Fruit fly (Drosophila melanogaster) whole organism, embryonic: ENCODE data around the gene CG3815.

ENCODE experiments used
- Abd-B ChIP-seq: fragments of 200-800 bp; sonication (Bioruptor generic); optimal IDR thresholded peaks from 2 replicates; lab custom pipeline; 2018; ENCODE audit warnings: missing biosample characterization, mild to moderate bottlenecking, missing genetic modification characterization, moderate library complexity
- Adf1 ChIP-seq: fragments of 200-800 bp; sonication (Bioruptor generic); IDR thresholded peaks from 2 replicates; pipeline ENCODE4 v1.3.6; 2022; ENCODE audit warnings: missing biosample characterization, missing genetic modification characterization
- CG10274 ChIP-seq: fragments of 200-800 bp; sonication (Bioruptor generic); optimal IDR thresholded peaks from 3 replicates; lab custom pipeline; 2017; ENCODE audit warnings: missing biosample characterization, mild to moderate bottlenecking, missing genetic modification characterization
- CG13424 ChIP-seq: fragments of 200-800 bp; sonication (Bioruptor generic); optimal IDR thresholded peaks from 2 replicates; lab custom pipeline; 2019; ENCODE audit warnings: missing biosample characterization, mild to moderate bottlenecking, missing genetic modification characterization, moderate library complexity
- CG14050 ChIP-seq: fragments of 200-800 bp; sonication (Bioruptor generic); IDR thresholded peaks from 3 replicates; pipeline ENCODE4 v1.3.6; 2022; ENCODE audit warnings: missing biosample characterization, missing genetic modification characterization
- CG14860 ChIP-seq: fragments of 200-800 bp; sonication (Bioruptor generic); IDR thresholded peaks from 3 replicates; pipeline ENCODE4 v1.3.6; 2022; ENCODE audit warnings: missing biosample characterization, missing genetic modification characterization; ENCODE audit not compliant: partially characterized antibody
- CG15479 ChIP-seq: fragments of 200-800 bp; sonication (Bioruptor generic); optimal IDR thresholded peaks from 3 replicates; lab custom pipeline; 2019; ENCODE audit warnings: missing biosample characterization, mild to moderate bottlenecking, missing genetic modification characterization, moderate library complexity
- CG1602 ChIP-seq: fragments of 200-800 bp; sonication (Bioruptor generic); optimal IDR thresholded peaks from 3 replicates; lab custom pipeline; 2016; ENCODE audit warnings: missing biosample characterization, missing genetic modification characterization
- CG17612 ChIP-seq: fragments of 200-800 bp; sonication (Bioruptor generic); IDR thresholded peaks from 2 replicates; pipeline ENCODE4 v1.3.6; 2022; ENCODE audit warnings: missing biosample characterization, missing genetic modification characterization
- CG2199 ChIP-seq: fragments of 200-800 bp; sonication (Bioruptor generic); IDR thresholded peaks from 3 replicates; pipeline ENCODE4 v1.3.6; 2022; ENCODE audit warnings: missing biosample characterization, missing genetic modification characterization
- CG31224 ChIP-seq: fragments of 200-800 bp; sonication (Bioruptor generic); IDR thresholded peaks from 2 replicates; pipeline ENCODE4 v1.3.6; 2022; ENCODE audit warnings: missing biosample characterization, missing genetic modification characterization
- CG3838 ChIP-seq: fragments of 200-800 bp; sonication (Bioruptor generic); optimal IDR thresholded peaks from 3 replicates; lab custom pipeline; 2016; ENCODE audit warnings: missing biosample characterization, missing genetic modification characterization
- CG4282 ChIP-seq: fragments of 200-800 bp; sonication (Bioruptor generic); optimal IDR thresholded peaks from 2 replicates; lab custom pipeline; 2016; ENCODE audit warnings: missing biosample characterization, missing genetic modification characterization
- CG8089 ChIP-seq: fragments of 200-800 bp; sonication (Bioruptor generic); optimal IDR thresholded peaks from 3 replicates; lab custom pipeline; 2016; ENCODE audit warnings: missing biosample characterization, missing genetic modification characterization
- Camta ChIP-seq: fragments of 200-800 bp; sonication (Bioruptor generic); optimal IDR thresholded peaks from 2 replicates; lab custom pipeline; 2016; ENCODE audit warnings: missing biosample characterization, missing genetic modification characterization
- CoRest ChIP-seq: fragments of 200-800 bp; sonication (Bioruptor generic); optimal IDR thresholded peaks from 3 replicates; lab custom pipeline; 2018; ENCODE audit warnings: missing biosample characterization, mild to moderate bottlenecking, missing genetic modification characterization, moderate library complexity
- Dad ChIP-seq: fragments of 200-800 bp; sonication (Bioruptor generic); optimal IDR thresholded peaks from 3 replicates; lab custom pipeline; 2016; ENCODE audit warnings: missing biosample characterization, missing genetic modification characterization
- Dbx ChIP-seq: fragments of 200-800 bp; sonication (Bioruptor generic); IDR thresholded peaks from 3 replicates; pipeline ENCODE4 v1.3.6; 2022; ENCODE audit warnings: missing biosample characterization, missing genetic modification characterization
- Deaf1 ChIP-seq: fragments of 200-800 bp; optimal IDR thresholded peaks from 3 replicates; lab custom pipeline; 2019; ENCODE audit warnings: missing biosample characterization, mild to moderate bottlenecking, missing genetic modification characterization, moderate library complexity
- E2f1 ChIP-seq: fragments of 200-800 bp; sonication (Bioruptor generic); IDR thresholded peaks from 2 replicates; pipeline ENCODE4 v1.3.6; 2022; ENCODE audit warnings: missing biosample characterization, missing genetic modification characterization
- Fer1 ChIP-seq: fragments of 200-800 bp; sonication (Bioruptor generic); optimal IDR thresholded peaks from 2 replicates; lab custom pipeline; 2017; ENCODE audit warnings: missing biosample characterization, mild to moderate bottlenecking, missing genetic modification characterization
- H15 ChIP-seq: fragments of 200-800 bp; sonication (Bioruptor generic); IDR thresholded peaks from 3 replicates; pipeline ENCODE4 v1.3.6; 2022; ENCODE audit warnings: missing biosample characterization, missing genetic modification characterization
- Kr ChIP-seq: fragments of 200-800 bp; sonication (Bioruptor generic); optimal IDR thresholded peaks from 2 replicates; lab custom pipeline; 2017; ENCODE audit warnings: missing biosample characterization, mild to moderate bottlenecking, missing genetic modification characterization
- Oli ChIP-seq: fragments of 200-800 bp; sonication (Bioruptor generic); optimal IDR thresholded peaks from 2 replicates; lab custom pipeline; 2018; ENCODE audit warnings: missing biosample characterization, mild to moderate bottlenecking, missing genetic modification characterization, moderate library complexity
- Sox100B ChIP-seq: fragments of 200-800 bp; sonication (Bioruptor generic); optimal IDR thresholded peaks from 3 replicates; lab custom pipeline; 2018; ENCODE audit warnings: missing biosample characterization, mild to moderate bottlenecking, missing genetic modification characterization
- Sry-β ChIP-seq: fragments of 200-800 bp; sonication (Bioruptor generic); optimal IDR thresholded peaks from 2 replicates; lab custom pipeline; 2018; ENCODE audit warnings: missing biosample characterization, mild to moderate bottlenecking, missing genetic modification characterization, moderate library complexity
- ab ChIP-seq: fragments of 200-800 bp; sonication (Bioruptor generic); optimal IDR thresholded peaks from 2 replicates; lab custom pipeline; 2016; ENCODE audit warnings: missing biosample characterization, missing genetic modification characterization
- aop ChIP-seq: fragments of 200-800 bp; sonication (Bioruptor generic); IDR thresholded peaks from 2 replicates; pipeline ENCODE4 v1.3.6; 2022; ENCODE audit warnings: missing biosample characterization, missing genetic modification characterization
- ara ChIP-seq: fragments of 200-800 bp; sonication (Bioruptor generic); IDR thresholded peaks from 2 replicates; pipeline ENCODE4 v1.3.6; 2022; ENCODE audit warnings: missing biosample characterization, missing genetic modification characterization
- caup ChIP-seq: fragments of 200-800 bp; sonication (Bioruptor generic); optimal IDR thresholded peaks from 3 replicates; lab custom pipeline; 2017; ENCODE audit warnings: missing biosample characterization, mild to moderate bottlenecking, missing genetic modification characterization, moderate library complexity; ENCODE audit not compliant: severe bottlenecking
- chinmo ChIP-seq: fragments of 200-800 bp; sonication (Bioruptor generic); IDR thresholded peaks from 4 replicates; pipeline ENCODE4 v1.3.6; 2022; ENCODE audit warnings: missing biosample characterization, missing genetic modification characterization; ENCODE audit not compliant: partially characterized antibody
- disco-r ChIP-seq: fragments of 200-800 bp; sonication (Bioruptor generic); optimal IDR thresholded peaks from 2 replicates; lab custom pipeline; 2016; ENCODE audit warnings: missing biosample characterization, missing genetic modification characterization
- dmrt11E ChIP-seq: fragments of 200-800 bp; sonication (Bioruptor generic); optimal IDR thresholded peaks from 3 replicates; lab custom pipeline; 2018; ENCODE audit warnings: missing biosample characterization, mild to moderate bottlenecking, missing genetic modification characterization, moderate library complexity
- fd64A ChIP-seq: fragments of 200-800 bp; sonication (Bioruptor generic); optimal IDR thresholded peaks from 3 replicates; lab custom pipeline; 2018; ENCODE audit warnings: missing biosample characterization, mild to moderate bottlenecking, missing genetic modification characterization
- gfzf ChIP-seq: fragments of 200-800 bp; sonication (Bioruptor generic); optimal IDR thresholded peaks from 2 replicates; lab custom pipeline; 2016; ENCODE audit warnings: missing biosample characterization, mild to moderate bottlenecking, missing genetic modification characterization, moderate library complexity
- grn ChIP-seq: fragments of 200-800 bp; sonication (Bioruptor generic); optimal IDR thresholded peaks from 3 replicates; lab custom pipeline; 2017; ENCODE audit warnings: missing biosample characterization, missing genetic modification characterization
- gro ChIP-seq: fragments of 200-800 bp; sonication (Bioruptor generic); optimal IDR thresholded peaks from 2 replicates; lab custom pipeline; 2016; ENCODE audit warnings: missing biosample characterization, missing genetic modification characterization
- gsb ChIP-seq: fragments of 200-800 bp; sonication (Bioruptor generic); IDR thresholded peaks from 2 replicates; pipeline ENCODE4 v1.3.6; 2022; ENCODE audit warnings: missing biosample characterization, missing genetic modification characterization
- her ChIP-seq: fragments of 200-800 bp; sonication (Bioruptor generic); optimal IDR thresholded peaks from 2 replicates; lab custom pipeline; 2016; ENCODE audit warnings: missing biosample characterization, missing genetic modification characterization
- inv ChIP-seq: fragments of 200-800 bp; sonication (Bioruptor generic); IDR thresholded peaks from 2 replicates; pipeline ENCODE4 v1.3.6; 2022; ENCODE audit warnings: missing biosample characterization, missing genetic modification characterization; ENCODE audit not compliant: partially characterized antibody
- knrl ChIP-seq: fragments of 200-800 bp; sonication (Bioruptor generic); IDR thresholded peaks from 3 replicates; pipeline ENCODE4 v1.3.6; 2022; ENCODE audit warnings: missing biosample characterization, missing genetic modification characterization; ENCODE audit not compliant: partially characterized antibody
- lbe ChIP-seq: fragments of 200-800 bp; sonication (Bioruptor generic); optimal IDR thresholded peaks from 2 replicates; lab custom pipeline; 2016; ENCODE audit warnings: missing biosample characterization, mild to moderate bottlenecking, missing genetic modification characterization
- luna ChIP-seq: fragments of 200-800 bp; sonication (Bioruptor generic); optimal IDR thresholded peaks from 2 replicates; lab custom pipeline; 2016; ENCODE audit warnings: missing biosample characterization, missing genetic modification characterization
- maf-S ChIP-seq: fragments of 200-800 bp; sonication (Bioruptor generic); optimal IDR thresholded peaks from 2 replicates; lab custom pipeline; 2016; ENCODE audit warnings: missing biosample characterization, missing genetic modification characterization
- nmo ChIP-seq: fragments of 200-800 bp; sonication (Bioruptor generic); optimal IDR thresholded peaks from 2 replicates; lab custom pipeline; 2018; ENCODE audit warnings: missing biosample characterization, mild to moderate bottlenecking, missing genetic modification characterization, moderate library complexity
- psq ChIP-seq: fragments of 200-800 bp; sonication (Bioruptor generic); optimal IDR thresholded peaks from 2 replicates; lab custom pipeline; 2017; ENCODE audit warnings: missing biosample characterization, missing genetic modification characterization
- sc ChIP-seq, 3 experiments: fragments of >200 bp in 2 of 3; fragments of 200-800 bp in 1 of 3; sonication (Bioruptor generic) in 1 of 3; optimal IDR thresholded peaks; 2 replicates in 2 of 3; 3 replicates in 1 of 3; lab custom pipeline; 2017; ENCODE audit warnings: mild to moderate bottlenecking in 1 of 3, missing biosample characterization in 1 of 3, missing genetic modification characterization in 1 of 3, missing genetic modification reagents in 1 of 3
- tio ChIP-seq: fragments of 200-800 bp; sonication (Bioruptor generic); optimal IDR thresholded peaks from 2 replicates; lab custom pipeline; 2017; ENCODE audit warnings: missing biosample characterization, missing genetic modification characterization, inconsistent platforms
- wek ChIP-seq: fragments of 200-800 bp; sonication (Bioruptor generic); optimal IDR thresholded peaks from 3 replicates; lab custom pipeline; 2018; ENCODE audit warnings: missing biosample characterization, mild to moderate bottlenecking, missing genetic modification characterization, moderate library complexity

CG3815 gene

DNA sequence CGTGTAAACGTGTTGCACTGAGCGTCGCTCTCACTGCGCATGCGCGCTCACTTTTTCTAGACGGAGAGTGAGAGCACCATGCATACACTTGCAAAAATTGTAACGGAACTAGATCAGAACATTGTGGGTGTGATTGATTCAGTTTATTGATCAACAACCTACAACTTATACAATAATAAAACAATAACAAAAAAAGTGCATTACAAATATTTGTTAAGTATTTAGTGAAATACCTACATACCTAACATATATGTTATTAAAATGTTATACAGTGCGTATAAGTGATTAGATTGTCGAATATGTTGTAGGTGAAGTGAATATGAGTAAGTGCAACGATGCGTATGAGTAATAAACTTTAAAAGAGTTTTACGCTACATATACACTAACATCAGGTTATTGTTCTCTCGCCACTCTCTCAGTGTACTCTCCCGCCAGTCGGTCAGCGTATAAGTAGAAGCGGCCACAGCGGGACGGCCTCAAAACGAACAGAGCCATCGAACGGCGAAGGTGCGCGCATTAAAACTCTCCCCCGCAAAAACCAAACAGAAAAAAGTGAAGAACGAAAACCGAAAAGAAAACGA, 35.3 kb downstream of the CG3815 start, which contains the start of gene CG42240 (continued):
- no peak for TF ChIP-seq gfzf (GFP tag; lab: Kevin White, UChicago)
- TF ChIP-seq Deaf1 (tag; lab: Kevin White, UChicago), result peak; percentile 75
- TF ChIP-seq CoRest, result peak; percentile 95
- peak; percentile 96 for TF ChIP-seq nmo
- TF ChIP-seq Sox100B (GFP tag; lab: Kevin White, UChicago), result peak; percentile 97
- peak; percentile 61 for TF ChIP-seq disco-r
- peak; percentile 71; the same call in 2 of the 3 replicates for TF ChIP-seq H15 (GFP tag; lab: Robert Waterston, UW)
- TF ChIP-seq CG10274, result peak; percentile 86
- TF ChIP-seq E2f1 (GFP tag; lab: Robert Waterston, UW), result peak; percentile 76
- peak; percentile 54; the same call in 1 of the 2 replicates for TF ChIP-seq ara (GFP tag; lab: Robert Waterston, UW)
- peak; percentile 57 for TF ChIP-seq CG8089 (GFP tag; lab: Kevin White, UChicago)
- no peak for TF ChIP-seq CG15479 (GFP tag; lab: Kevin White, UChicago)
- peak; percentile 68 for TF ChIP-seq wek (GFP tag; lab: Kevin White, UChicago)
- TF ChIP-seq CG31224, result peak; percentile 40; the same call in 1 of the 2 replicates
- TF ChIP-seq luna (GFP tag; lab: Kevin White, UChicago), result no peak
- TF ChIP-seq Adf1 (GFP tag; lab: Robert Waterston, UW), result peak; percentile 21; the same call in 1 of the 2 replicates
- peak; percentile 95 for TF ChIP-seq Oli
- 0 out of 3 replicates have a peak, but pooled peaks have one; percentile 33 for TF ChIP-seq Dbx (GFP tag; lab: Robert Waterston, UW)
- TF ChIP-seq CG3838 (GFP tag; lab: Kevin White, UChicago), result peak; percentile 52
- TF ChIP-seq CG17612 (GFP tag; lab: Robert Waterston, UW), result no peak
- 0 out of 2 replicates have a peak, but pooled peaks have one; percentile 61 for TF ChIP-seq gsb (GFP tag; lab: Robert Waterston, UW)
- peak; percentile 95 for TF ChIP-seq CG13424 (tag; lab: Kevin White, UChicago)
- TF ChIP-seq Abd-B, result peak; percentile 81
- TF ChIP-seq lbe, result peak; percentile 81
- TF ChIP-seq grn (GFP tag; lab: Kevin White, UChicago), result no peak
- TF ChIP-seq dmrt11E (tag; lab: Kevin White, UChicago), result peak; percentile 72
- TF ChIP-seq maf-S (GFP tag; lab: Kevin White, UChicago), result peak; percentile 77
- TF ChIP-seq CG4282 (GFP tag; lab: Kevin White, UChicago), result no peak
- TF ChIP-seq caup (GFP tag; lab: Kevin White, UChicago), result peak; percentile 85
- TF ChIP-seq Fer1 (GFP tag; lab: Kevin White, UChicago), result peak; percentile 93
- peak; percentile 3 for TF ChIP-seq gro (GFP tag; lab: Kevin White, UChicago)
- TF ChIP-seq Kr, result no peak
- no peak for TF ChIP-seq knrl (GFP tag; lab: Robert Waterston, UW)
- TF ChIP-seq CG1602 (GFP tag; lab: Kevin White, UChicago), result peak; percentile 89
- TF ChIP-seq CG2199, result no peak
- TF ChIP-seq Dad (GFP tag; lab: Kevin White, UChicago), result peak; percentile 65
- 0 out of 4 replicates have a peak, but pooled peaks have one; percentile 35 for TF ChIP-seq chinmo (GFP tag; lab: Robert Waterston, UW)
- TF ChIP-seq CG14050 (GFP tag; lab: Robert Waterston, UW), result peak; percentile 58
- TF ChIP-seq fd64A (GFP tag; lab: Kevin White, UChicago), result peak; percentile 73
- peak; percentile 40 for TF ChIP-seq Sry-β (GFP tag; lab: Kevin White, UChicago)
- no peak for TF ChIP-seq sc (optimal IDR thresholded peaks at IDR 0.05; lab: Kevin White, UChicago)
- TF ChIP-seq sc (GFP tag; optimal IDR thresholded peaks at IDR 0.05; lab: Kevin White, UChicago), result peak; percentile 92
- TF ChIP-seq inv (GFP tag; lab: Robert Waterston, UW), result no peak
- peak; percentile 66 for TF ChIP-seq psq (GFP tag; lab: Kevin White, UChicago)
- TF ChIP-seq her (GFP tag; lab: Kevin White, UChicago), result no peak
- peak; percentile 92 for TF ChIP-seq tio (GFP tag; lab: Kevin White, UChicago)
- TF ChIP-seq ab (GFP tag; lab: Kevin White, UChicago), result no peak
- no peak for TF ChIP-seq aop
- TF ChIP-seq Camta (GFP tag; lab: Kevin White, UChicago), result peak; percentile 86
- no peak for TF ChIP-seq CG14860 (GFP tag; lab: Robert Waterston, UW)
